Worm (Caenorhabditis elegans) whole organism, early embryonic: ENCODE data around the gene skpo-3.

Experiments used
- B0310.2 ChIP-seq: sonication (generic microtip); optimal IDR thresholded peaks from 2 replicates; lab custom pipeline; 2016; ENCODE audit warnings: mild to moderate bottlenecking, missing genetic modification characterization, missing compliant biosample characterization
- F13C5.2 ChIP-seq: sonication (generic microtip); optimal IDR thresholded peaks from 2 replicates; lab custom pipeline; 2017; ENCODE audit warnings: mild to moderate bottlenecking, missing genetic modification characterization, inconsistent platforms, missing compliant biosample characterization
- aly-1 ChIP-seq: sonication (generic microtip); optimal IDR thresholded peaks from 2 replicates; lab custom pipeline; 2016; ENCODE audit warnings: missing genetic modification characterization, missing compliant biosample characterization
- ama-1 ChIP-seq: fragments of 150-350 bp; optimal IDR thresholded peaks from 2 replicates; lab custom pipeline; 2014
- ceh-13 ChIP-seq: fragments of 200-800 bp; sonication (Bioruptor generic); optimal IDR thresholded peaks from 2 replicates; lab custom pipeline; 2018; ENCODE audit warnings: mild to moderate bottlenecking, missing genetic modification characterization, missing compliant biosample characterization
- ceh-36 ChIP-seq: sonication (generic microtip); optimal IDR thresholded peaks from 2 replicates; lab custom pipeline; 2016; ENCODE audit warnings: missing genetic modification characterization, inconsistent platforms, missing compliant biosample characterization
- ets-7 ChIP-seq: sonication (generic microtip); optimal IDR thresholded peaks from 2 replicates; lab custom pipeline; 2016; ENCODE audit warnings: missing genotype, missing genetic modification characterization, missing compliant biosample characterization
- flt-1 ChIP-seq: fragments of 200-800 bp; sonication (Bioruptor generic); IDR thresholded peaks from 2 replicates; pipeline ENCODE4 v1.3.6; 2022; ENCODE audit warnings: missing genetic modification characterization, missing compliant biosample characterization
- hmbx-1 ChIP-seq: sonication (generic microtip); optimal IDR thresholded peaks from 2 replicates; lab custom pipeline; 2016; ENCODE audit warnings: mild to moderate bottlenecking, missing genetic modification characterization, missing compliant biosample characterization
- hmg-4 ChIP-seq: fragments of 200-800 bp; sonication (Bioruptor generic); optimal IDR thresholded peaks from 2 replicates; lab custom pipeline; 2018; ENCODE audit warnings: mild to moderate bottlenecking, missing genetic modification characterization, missing compliant biosample characterization
- hnd-1 ChIP-seq: sonication (generic microtip); optimal IDR thresholded peaks from 2 replicates; lab custom pipeline; 2016; ENCODE audit warnings: missing genetic modification characterization, missing compliant biosample characterization
- pes-1 ChIP-seq: fragments of 200-800 bp; sonication (Bioruptor generic); IDR thresholded peaks from 2 replicates; pipeline ENCODE4 v1.3.6; 2022; ENCODE audit warnings: missing genetic modification reagents, missing genetic modification characterization, missing compliant biosample characterization
- scrt-1 ChIP-seq: fragments of 200-800 bp; sonication (Bioruptor generic); IDR thresholded peaks from 2 replicates; pipeline ENCODE4 v1.3.6; 2022; ENCODE audit warnings: missing genetic modification characterization, missing compliant biosample characterization
- sea-1 ChIP-seq: fragments of 200-800 bp; sonication (Bioruptor generic); conservative IDR thresholded peaks from 2 replicates; pipeline ENCODE4 v1.3.6; 2022; ENCODE audit warnings: missing genetic modification characterization, missing compliant biosample characterization
- tbx-11 ChIP-seq: fragments of 200-800 bp; sonication (Bioruptor generic); IDR thresholded peaks from 2 replicates; pipeline ENCODE4 v1.3.6; 2022; ENCODE audit warnings: missing genetic modification characterization, missing compliant biosample characterization
- tbx-37 ChIP-seq: fragments of 200-800 bp; sonication (Bioruptor generic); conservative IDR thresholded peaks from 2 replicates; pipeline ENCODE4 v1.3.6; 2022; ENCODE audit warnings: missing genetic modification reagents, missing genetic modification characterization, missing compliant biosample characterization
- tra-4 ChIP-seq: sonication (generic microtip); optimal IDR thresholded peaks from 2 replicates; lab custom pipeline; 2017; ENCODE audit warnings: missing genetic modification characterization, missing compliant biosample characterization

The skpo-3 gene

ce11 chrII:7277925-7278324, 32.2 kb downstream of the skpo-3 start:
- no peak for TF ChIP-seq hmbx-1 (tag; lab: Kevin White, UChicago)
- no peak for TF ChIP-seq aly-1 (tag; lab: Kevin White, UChicago)
- no peak for TF ChIP-seq tbx-11
- no peak for TF ChIP-seq sea-1 (GFP tag; lab: Robert Waterston, UW)
- no peak for TF ChIP-seq B0310.2 (tag; lab: Kevin White, UChicago)

DNA sequence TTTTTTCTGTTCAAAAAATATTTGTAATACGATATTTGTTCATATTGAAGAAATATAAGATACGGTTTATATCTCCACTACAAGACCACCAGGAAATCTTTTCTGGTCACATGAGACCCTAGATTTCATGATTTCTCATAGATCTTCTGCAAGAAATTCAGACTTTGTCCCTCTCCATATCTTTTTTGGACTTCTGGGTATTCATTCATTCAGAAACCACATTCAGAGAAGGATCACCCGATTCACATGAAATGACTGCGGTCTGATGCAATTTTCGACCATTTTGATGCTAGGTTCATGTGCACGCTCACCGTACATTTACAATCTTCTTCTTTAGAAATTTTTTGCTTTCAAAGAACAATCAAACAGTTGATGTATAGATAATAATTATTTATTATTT, 34.1 kb downstream of the skpo-3 start:
- no peak for TF ChIP-seq ets-7 (tag; lab: Kevin White, UChicago)
- no peak for TF ChIP-seq ceh-36 (tag; lab: Kevin White, UChicago)
- TF ChIP-seq ama-1 (lab: Kevin White, UChicago) = no peak
- no peak for TF ChIP-seq B0310.2 (tag; lab: Kevin White, UChicago)
- no peak for TF ChIP-seq tbx-11
- TF ChIP-seq pes-1 = no peak
- no peak for TF ChIP-seq scrt-1 (GFP tag; lab: Robert Waterston, UW)
- no peak for TF ChIP-seq F13C5.2 (tag; lab: Kevin White, UChicago)
- TF ChIP-seq tbx-37 (GFP tag; lab: Robert Waterston, UW) = no peak
- TF ChIP-seq hnd-1 (tag; lab: Kevin White, UChicago) = no peak
- TF ChIP-seq hmbx-1 (tag; lab: Kevin White, UChicago) = no peak
- no peak for TF ChIP-seq aly-1 (tag; lab: Kevin White, UChicago)
- no peak for TF ChIP-seq tra-4
- no peak for TF ChIP-seq flt-1 (GFP tag; lab: Robert Waterston, UW)
- no peak for TF ChIP-seq ceh-13 (GFP tag; lab: Kevin White, UChicago)
- TF ChIP-seq hmg-4 (GFP tag; lab: Kevin White, UChicago) = no peak
- no peak for TF ChIP-seq sea-1 (GFP tag; lab: Robert Waterston, UW)

DNA sequence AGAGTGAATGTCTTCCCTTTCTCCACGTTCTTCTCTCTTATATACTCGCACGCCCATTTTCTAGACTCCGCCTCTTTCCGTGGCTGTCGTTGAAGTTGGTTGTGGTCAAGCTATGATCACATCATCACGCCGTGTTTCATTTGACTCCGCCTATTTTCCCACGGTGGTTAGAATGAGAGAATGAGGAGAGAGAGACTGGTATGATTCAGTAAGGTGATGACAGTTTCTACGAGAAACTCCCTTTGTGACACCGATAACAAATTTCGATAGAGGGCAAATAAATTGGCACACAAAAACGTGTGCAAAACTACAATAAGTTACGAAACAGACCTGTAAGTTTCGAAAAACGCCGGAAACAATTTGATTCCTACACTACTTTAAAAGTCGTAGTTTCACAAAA, 34.9 kb downstream of the skpo-3 start:
- TF ChIP-seq F13C5.2 (tag; lab: Kevin White, UChicago) (no peak), hmg-4 (GFP tag; lab: Kevin White, UChicago) (no peak), tbx-37 (GFP tag; lab: Robert Waterston, UW) (no peak), scrt-1 (GFP tag; lab: Robert Waterston, UW) (no peak), sea-1 (GFP tag; lab: Robert Waterston, UW) (no peak), hmbx-1 (tag; lab: Kevin White, UChicago) (no peak), flt-1 (GFP tag; lab: Robert Waterston, UW) (no peak), hnd-1 (tag; lab: Kevin White, UChicago) (no peak), ceh-13 (GFP tag; lab: Kevin White, UChicago) (no peak), ceh-36 (tag; lab: Kevin White, UChicago) (no peak), pes-1 (no peak), ets-7 (tag; lab: Kevin White, UChicago) (no peak), ama-1 (lab: Kevin White, UChicago) (no peak), aly-1 (tag; lab: Kevin White, UChicago) (no peak), B0310.2 (tag; lab: Kevin White, UChicago) (no peak), tbx-11 (no peak), tra-4 (no peak)

DNA sequence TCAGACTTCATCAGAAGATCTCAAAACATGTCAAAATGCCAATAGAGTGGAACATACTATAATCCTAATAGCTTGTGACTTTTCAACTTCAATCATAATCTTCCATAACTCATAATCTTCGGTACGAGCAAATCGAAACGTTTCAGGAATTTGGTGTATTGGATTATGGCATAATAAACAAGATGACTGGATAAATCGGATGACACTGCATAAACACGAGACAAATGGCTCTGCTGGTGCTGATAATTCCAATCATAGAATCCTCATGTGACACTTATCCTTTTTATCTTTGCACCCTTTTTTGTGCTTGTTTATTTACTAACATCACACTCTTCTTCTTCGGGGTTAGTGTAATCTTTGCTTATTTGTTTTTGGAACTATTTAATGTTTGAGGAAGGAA, 37.4 kb downstream of the skpo-3 start:
- TF ChIP-seq tra-4 (no peak), B0310.2 (tag; lab: Kevin White, UChicago) (no peak), tbx-37 (GFP tag; lab: Robert Waterston, UW) (no peak), ceh-36 (tag; lab: Kevin White, UChicago) (no peak), ama-1 (lab: Kevin White, UChicago) (no peak), flt-1 (GFP tag; lab: Robert Waterston, UW) (no peak), hmbx-1 (tag; lab: Kevin White, UChicago) (no peak), aly-1 (tag; lab: Kevin White, UChicago) (no peak), ceh-13 (GFP tag; lab: Kevin White, UChicago) (no peak), sea-1 (GFP tag; lab: Robert Waterston, UW) (no peak), hnd-1 (tag; lab: Kevin White, UChicago) (no peak), scrt-1 (GFP tag; lab: Robert Waterston, UW) (no peak), F13C5.2 (tag; lab: Kevin White, UChicago) (no peak)

DNA sequence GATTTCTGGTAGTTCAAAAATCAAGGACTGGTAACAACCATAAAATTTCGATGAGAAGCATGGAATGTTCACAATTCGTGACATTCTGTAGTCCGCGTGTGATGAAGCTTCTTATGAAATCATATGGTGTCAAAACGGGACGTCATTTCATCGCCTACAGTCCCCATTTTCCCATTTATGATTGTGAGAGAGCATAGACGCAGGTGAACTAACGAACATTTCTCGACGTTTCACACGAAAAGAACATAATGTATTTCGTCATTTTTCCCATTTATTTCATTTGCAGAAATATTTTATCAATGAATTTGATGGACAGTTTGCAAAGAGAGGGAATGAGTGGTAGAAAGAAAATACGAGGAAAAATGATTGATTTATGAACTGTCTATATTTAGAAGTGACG, 41.5 kb downstream of the skpo-3 start:
- TF ChIP-seq flt-1 (GFP tag; lab: Robert Waterston, UW) = no peak

ce11 chrII:7287709-7288108, 42.0 kb downstream of the skpo-3 start:
- TF ChIP-seq ets-7 (tag; lab: Kevin White, UChicago) (no peak), hnd-1 (tag; lab: Kevin White, UChicago) (no peak), pes-1 (no peak), aly-1 (tag; lab: Kevin White, UChicago) (no peak), sea-1 (GFP tag; lab: Robert Waterston, UW) (no peak), F13C5.2 (tag; lab: Kevin White, UChicago) (no peak), flt-1 (GFP tag; lab: Robert Waterston, UW) (no peak), ama-1 (lab: Kevin White, UChicago) (no peak), tbx-37 (GFP tag; lab: Robert Waterston, UW) (no peak)

ce11 chrII:7289923-7290476, 44.3 kb downstream of the skpo-3 start, which contains the start of gene C30G12.2:
C30G12.2 (plus strand) TSS chrII:7290426.
- no peak for TF ChIP-seq tbx-37 (GFP tag; lab: Robert Waterston, UW)
- no peak for TF ChIP-seq ceh-13 (GFP tag; lab: Kevin White, UChicago)
- no peak for TF ChIP-seq hnd-1 (tag; lab: Kevin White, UChicago)
- TF ChIP-seq flt-1 (GFP tag; lab: Robert Waterston, UW) = no peak
- TF ChIP-seq hmbx-1 (tag; lab: Kevin White, UChicago) = no peak
- no peak for TF ChIP-seq tra-4
- TF ChIP-seq ama-1 (lab: Kevin White, UChicago) = no peak
- TF ChIP-seq aly-1 (tag; lab: Kevin White, UChicago) = no peak
- TF ChIP-seq ets-7 (tag; lab: Kevin White, UChicago) = no peak
- TF ChIP-seq scrt-1 (GFP tag; lab: Robert Waterston, UW) = no peak
- no peak for TF ChIP-seq pes-1
- TF ChIP-seq tbx-11 = no peak
